Fruit fly (Drosophila melanogaster) whole organism, embryonic: Measurements from ENCODE around the gene CG2076.

Experiments
- Awh ChIP-seq: fragments of 200-800 bp; sonication (Bioruptor generic); IDR thresholded peaks from 2 replicates; pipeline ENCODE4, ENCODE4 v1.3.6; 2022; ENCODE audit warnings: missing biosample characterization, missing genetic modification characterization
- B-H1 ChIP-seq: fragments of 200-800 bp; sonication (Bioruptor generic); IDR thresholded peaks from 3 replicates; pipeline ENCODE4 v1.3.6; 2022; ENCODE audit warnings: missing biosample characterization, missing genetic modification characterization
- Bteb2 ChIP-seq: fragments of 200-800 bp; sonication (Bioruptor generic); optimal IDR thresholded peaks from 2 replicates; lab custom pipeline; 2016; ENCODE audit warnings: missing biosample characterization, missing genetic modification characterization
- C15 ChIP-seq: fragments of 200-800 bp; sonication (Bioruptor generic); IDR thresholded peaks from 3 replicates; pipeline ENCODE4 v1.3.6; 2022; ENCODE audit warnings: missing biosample characterization, missing genetic modification characterization
- CG10274 ChIP-seq: fragments of 200-800 bp; sonication (Bioruptor generic); optimal IDR thresholded peaks from 3 replicates; lab custom pipeline; 2017; ENCODE audit warnings: missing biosample characterization, mild to moderate bottlenecking, missing genetic modification characterization
- CG10366 ChIP-seq: fragments of 200-800 bp; sonication (Bioruptor generic); IDR thresholded peaks from 2 replicates; pipeline ENCODE4 v1.3.6; 2022; ENCODE audit warnings: missing biosample characterization, missing genetic modification characterization
- CG10431 ChIP-seq: fragments of 200-800 bp; sonication (Bioruptor generic); optimal IDR thresholded peaks from 3 replicates; lab custom pipeline; 2018; ENCODE audit warnings: missing biosample characterization, mild to moderate bottlenecking, missing genetic modification characterization
- CG10979 ChIP-seq: fragments of 200-800 bp; sonication (Bioruptor generic); optimal IDR thresholded peaks from 2 replicates; lab custom pipeline; 2018; ENCODE audit warnings: missing biosample characterization, mild to moderate bottlenecking, missing genetic modification characterization, moderate library complexity
- CG12071 ChIP-seq: fragments of 200-800 bp; sonication (Bioruptor generic); optimal IDR thresholded peaks from 3 replicates; lab custom pipeline; 2018; ENCODE audit warnings: missing biosample characterization, mild to moderate bottlenecking, missing genetic modification characterization
- CG15601 ChIP-seq: fragments of 200-800 bp; sonication (Bioruptor generic); optimal IDR thresholded peaks from 3 replicates; lab custom pipeline; 2019; ENCODE audit warnings: missing biosample characterization, mild to moderate bottlenecking, missing genetic modification characterization, moderate library complexity
- CG16813 ChIP-seq: fragments of 200-800 bp; sonication (Bioruptor generic); IDR thresholded peaks from 3 replicates; pipeline ENCODE4 v1.3.6; 2022; ENCODE audit warnings: missing biosample characterization, missing genetic modification characterization; ENCODE audit not compliant: partially characterized antibody
- CG18619 ChIP-seq: fragments of 200-800 bp; sonication (Bioruptor generic); optimal IDR thresholded peaks from 3 replicates; lab custom pipeline; 2017; ENCODE audit warnings: missing biosample characterization, mild to moderate bottlenecking, missing genetic modification characterization
- CG32772 ChIP-seq: fragments of 200-800 bp; sonication (Bioruptor generic); IDR thresholded peaks from 2 replicates; pipeline ENCODE4 v1.3.6; 2022; ENCODE audit warnings: missing biosample characterization, missing genetic modification characterization
- CG34422 ChIP-seq: fragments of 200-800 bp; sonication (Bioruptor generic); IDR thresholded peaks from 3 replicates; pipeline ENCODE4 v1.3.6; 2022; ENCODE audit warnings: missing biosample characterization, missing genetic modification characterization
- CG4282 ChIP-seq: fragments of 200-800 bp; sonication (Bioruptor generic); optimal IDR thresholded peaks from 2 replicates; lab custom pipeline; 2016; ENCODE audit warnings: missing biosample characterization, missing genetic modification characterization
- CG4617 ChIP-seq: fragments of 200-800 bp; sonication (Bioruptor generic); optimal IDR thresholded peaks from 3 replicates; lab custom pipeline; 2016; ENCODE audit warnings: missing biosample characterization, missing genetic modification characterization, borderline replicate concordance
- CG5245 ChIP-seq: fragments of 200-800 bp; sonication (Bioruptor generic); optimal IDR thresholded peaks from 3 replicates; lab custom pipeline; 2016; ENCODE audit warnings: missing biosample characterization, missing genetic modification characterization
- CG6175 ChIP-seq: fragments of 200-800 bp; sonication (Bioruptor generic); IDR thresholded peaks from 3 replicates; pipeline ENCODE4 v1.3.6; 2022; ENCODE audit warnings: missing biosample characterization, missing genetic modification characterization
- CG6254 ChIP-seq: fragments of 200-800 bp; sonication (Bioruptor generic); optimal IDR thresholded peaks from 3 replicates; lab custom pipeline; 2017; ENCODE audit warnings: mild to moderate bottlenecking, missing biosample characterization, missing genetic modification reagents, missing genetic modification characterization
- CG6813 ChIP-seq: fragments of 200-800 bp; sonication (Bioruptor generic); optimal IDR thresholded peaks from 2 replicates; lab custom pipeline; 2017; ENCODE audit warnings: missing biosample characterization, missing genetic modification characterization, mild to moderate bottlenecking, moderate library complexity, missing genetic modification reagents
- CG7556 ChIP-seq: fragments of 200-800 bp; sonication (Bioruptor generic); optimal IDR thresholded peaks from 2 replicates; lab custom pipeline; 2017; ENCODE audit warnings: missing biosample characterization, mild to moderate bottlenecking, missing genetic modification characterization
- CG7963 ChIP-seq: fragments of 200-800 bp; sonication (Bioruptor generic); IDR thresholded peaks from 3 replicates; pipeline ENCODE4 v1.3.6; 2022; ENCODE audit warnings: missing biosample characterization, missing genetic modification characterization; ENCODE audit not compliant: partially characterized antibody
- CG8281 ChIP-seq: fragments of 200-800 bp; sonication (Bioruptor generic); optimal IDR thresholded peaks from 2 replicates; lab custom pipeline; 2018; ENCODE audit warnings: missing biosample characterization, mild to moderate bottlenecking, missing genetic modification characterization, moderate library complexity
- CG8388 ChIP-seq: fragments of 200-800 bp; sonication (Bioruptor generic); optimal IDR thresholded peaks from 2 replicates; lab custom pipeline; 2019; ENCODE audit warnings: missing biosample characterization, mild to moderate bottlenecking, missing genetic modification characterization, moderate library complexity
- CG9437 ChIP-seq: fragments of 200-800 bp; sonication (Bioruptor generic); optimal IDR thresholded peaks from 2 replicates; lab custom pipeline; 2018; ENCODE audit warnings: missing biosample characterization, mild to moderate bottlenecking, missing genetic modification characterization
- Dip3 ChIP-seq: fragments of 200-800 bp; sonication (Bioruptor generic); optimal IDR thresholded peaks from 3 replicates; lab custom pipeline; 2016; ENCODE audit warnings: missing biosample characterization, missing genetic modification characterization
- Nf-YC ChIP-seq: fragments of 200-800 bp; optimal IDR thresholded peaks from 3 replicates; lab custom pipeline; 2019; ENCODE audit warnings: missing biosample characterization, mild to moderate bottlenecking, missing genetic modification characterization, moderate library complexity
- Poxn ChIP-seq: fragments of 200-800 bp; sonication (Bioruptor generic); IDR thresholded peaks from 2 replicates; pipeline ENCODE4 v1.3.6; 2022; ENCODE audit warnings: missing biosample characterization, missing genetic modification characterization
- Spps ChIP-seq: fragments of 200-800 bp; sonication (Bioruptor generic); optimal IDR thresholded peaks from 2 replicates; lab custom pipeline; 2018; ENCODE audit warnings: missing biosample characterization, mild to moderate bottlenecking, missing genetic modification characterization
- Ssrp ChIP-seq: fragments of 200-800 bp; sonication (Bioruptor generic); optimal IDR thresholded peaks from 2 replicates; lab custom pipeline; 2018; ENCODE audit warnings: missing biosample characterization, mild to moderate bottlenecking, missing genetic modification characterization, moderate library complexity
- Vsx1 ChIP-seq: fragments of 200-800 bp; sonication (Bioruptor generic); optimal IDR thresholded peaks from 2 replicates; lab custom pipeline; 2017; ENCODE audit warnings: missing biosample characterization, mild to moderate bottlenecking, missing genetic modification characterization, missing genetic modification reagents
- ato ChIP-seq: fragments of 200-800 bp; sonication (Bioruptor generic); IDR thresholded peaks from 2 replicates; pipeline ENCODE4 v1.3.6; 2022; ENCODE audit warnings: missing biosample characterization, missing genetic modification characterization; ENCODE audit not compliant: partially characterized antibody
- chinmo ChIP-seq: fragments of 200-800 bp; sonication (Bioruptor generic); IDR thresholded peaks from 4 replicates; pipeline ENCODE4 v1.3.6; 2022; ENCODE audit warnings: missing biosample characterization, missing genetic modification characterization; ENCODE audit not compliant: partially characterized antibody
- ci ChIP-seq: fragments of 200-800 bp; sonication (Bioruptor generic); IDR thresholded peaks from 3 replicates; pipeline ENCODE4 v1.3.6; 2022; ENCODE audit warnings: missing biosample characterization, missing genetic modification characterization
- crol ChIP-seq: fragments of 200-800 bp; sonication (Bioruptor generic); IDR thresholded peaks from 2 replicates; pipeline ENCODE4 v1.3.6; 2022; ENCODE audit warnings: missing biosample characterization, missing genetic modification characterization
- danr ChIP-seq: fragments of 200-800 bp; sonication (Bioruptor generic); IDR thresholded peaks from 2 replicates; pipeline ENCODE4 v1.3.6; 2022; ENCODE audit warnings: missing biosample characterization, missing genetic modification characterization
- fd64A ChIP-seq: fragments of 200-800 bp; sonication (Bioruptor generic); optimal IDR thresholded peaks from 3 replicates; lab custom pipeline; 2018; ENCODE audit warnings: missing biosample characterization, mild to moderate bottlenecking, missing genetic modification characterization
- gro ChIP-seq: fragments of 200-800 bp; sonication (Bioruptor generic); optimal IDR thresholded peaks from 2 replicates; lab custom pipeline; 2016; ENCODE audit warnings: missing biosample characterization, missing genetic modification characterization
- her ChIP-seq: fragments of 200-800 bp; sonication (Bioruptor generic); optimal IDR thresholded peaks from 2 replicates; lab custom pipeline; 2016; ENCODE audit warnings: missing biosample characterization, missing genetic modification characterization
- lov ChIP-seq, 2 experiments: fragments of 200-800 bp in 1 of 2; fragments of >200 bp in 1 of 2; sonication (Bioruptor generic) in 1 of 2; IDR thresholded peaks in 1 of 2; optimal IDR thresholded peaks in 1 of 2; 2 replicates in 1 of 2; 3 replicates in 1 of 2; pipeline versions ENCODE4 v1.3.6 to Lab custom; 2017 to 2022; ENCODE audit warnings: missing biosample characterization in 1 of 2, missing genetic modification characterization in 1 of 2
- mam ChIP-seq: fragments of 200-800 bp; sonication (Bioruptor generic); optimal IDR thresholded peaks from 3 replicates; lab custom pipeline; 2016; ENCODE audit warnings: missing biosample characterization, missing genetic modification characterization
- nau ChIP-seq: fragments of 200-800 bp; sonication (Bioruptor generic); optimal IDR thresholded peaks from 3 replicates; lab custom pipeline; 2017; ENCODE audit warnings: missing biosample characterization, mild to moderate bottlenecking, missing genetic modification characterization, missing genetic modification reagents
- onecut ChIP-seq: fragments of 200-800 bp; sonication (Bioruptor generic); IDR thresholded peaks from 2 replicates; pipeline ENCODE4 v1.3.6; 2022; ENCODE audit warnings: missing biosample characterization, missing genetic modification characterization
- otp ChIP-seq: fragments of 200-800 bp; sonication (Bioruptor generic); IDR thresholded peaks from 3 replicates; pipeline ENCODE4, ENCODE4 v1.3.6; 2022; ENCODE audit warnings: missing biosample characterization, missing genetic modification characterization
- pb ChIP-seq: fragments of 200-800 bp; sonication (Bioruptor generic); optimal IDR thresholded peaks from 3 replicates; lab custom pipeline; 2016; ENCODE audit warnings: missing biosample characterization, missing genetic modification characterization
- psq ChIP-seq: fragments of 200-800 bp; sonication (Bioruptor generic); optimal IDR thresholded peaks from 2 replicates; lab custom pipeline; 2017; ENCODE audit warnings: missing biosample characterization, missing genetic modification characterization
- rib ChIP-seq: fragments of 200-800 bp; sonication (Bioruptor generic); IDR thresholded peaks from 2 replicates; pipeline ENCODE4 v1.3.6; 2022; ENCODE audit warnings: missing biosample characterization, missing genetic modification characterization
- shn ChIP-seq: fragments of 200-800 bp; sonication (Bioruptor generic); optimal IDR thresholded peaks from 3 replicates; lab custom pipeline; 2016; ENCODE audit warnings: missing biosample characterization, missing genetic modification characterization
- wor ChIP-seq: fragments of 200-800 bp; sonication (Bioruptor generic); IDR thresholded peaks from 2 replicates; pipeline ENCODE4 v1.3.6; 2022; ENCODE audit warnings: missing biosample characterization, missing genetic modification characterization

The CG2076 gene

dm6 chrX:11108148-11108844 is 18.3 kb downstream of the CG2076 start, which contains the start of gene Hsp60A (continued):
- TF ChIP-seq CG7963: 0 out of 3 replicates have a peak, but pooled peaks have one; percentile 54
- TF ChIP-seq lov (optimal IDR thresholded peaks at IDR 0.05; lab: Kevin White, UChicago): no peak
- no peak for TF ChIP-seq lov (GFP tag; IDR thresholded peaks at IDR 0.05; lab: Robert Waterston, UW)
- TF ChIP-seq CG15601: peak; percentile 59
- TF ChIP-seq Awh (GFP tag; lab: Robert Waterston, UW): no peak
- TF ChIP-seq CG10979 (tag; lab: Kevin White, UChicago): peak; percentile 31
- no peak for TF ChIP-seq Poxn (GFP tag; lab: Robert Waterston, UW)
- TF ChIP-seq CG10366: peak; percentile 47
- TF ChIP-seq Dip3 (GFP tag; lab: Kevin White, UChicago): peak; percentile 16
- TF ChIP-seq CG10431 (GFP tag; lab: Kevin White, UChicago): peak; percentile 1
- TF ChIP-seq Nf-YC (tag; lab: Kevin White, UChicago): peak; percentile 53
- no peak for TF ChIP-seq onecut (GFP tag; lab: Robert Waterston, UW)
- no peak for TF ChIP-seq pb
- peak; percentile 34; the same call in 1 of the 3 replicates for TF ChIP-seq B-H1 (GFP tag; lab: Robert Waterston, UW)
- TF ChIP-seq CG5245 (GFP tag; lab: Kevin White, UChicago): no peak
- no peak for TF ChIP-seq her (GFP tag; lab: Kevin White, UChicago)
- no peak for TF ChIP-seq CG12071 (GFP tag; lab: Kevin White, UChicago)
- TF ChIP-seq nau (GFP tag; lab: Kevin White, UChicago): no peak
- TF ChIP-seq otp (GFP tag; lab: Robert Waterston, UW): 0 out of 3 replicates have a peak, but pooled peaks have one; percentile 13
- no peak for TF ChIP-seq gro (GFP tag; lab: Kevin White, UChicago)
- no peak for TF ChIP-seq CG6813
- no peak for TF ChIP-seq shn (GFP tag; lab: Kevin White, UChicago)
- TF ChIP-seq chinmo: peak; percentile 61; the same call in 1 of the 4 replicates
- no peak for TF ChIP-seq CG6254 (GFP tag; lab: Kevin White, UChicago)
- no peak for TF ChIP-seq danr
- TF ChIP-seq mam (GFP tag; lab: Kevin White, UChicago): peak; percentile 34
- TF ChIP-seq CG18619 (GFP tag; lab: Kevin White, UChicago): peak; percentile 17
- TF ChIP-seq crol: no peak
- peak; percentile 98 for TF ChIP-seq CG9437 (GFP tag; lab: Kevin White, UChicago)
- TF ChIP-seq CG16813 (GFP tag; lab: Robert Waterston, UW): peak; percentile 80
- no peak for TF ChIP-seq CG10274
- no peak for TF ChIP-seq CG8281
- TF ChIP-seq CG6175 (GFP tag; lab: Robert Waterston, UW): no peak
- no peak for TF ChIP-seq fd64A (GFP tag; lab: Kevin White, UChicago)
- peak; percentile 15 for TF ChIP-seq CG8388
- TF ChIP-seq Ssrp (tag; lab: Kevin White, UChicago): peak; percentile 48
- peak; percentile 21 for TF ChIP-seq CG7556
- TF ChIP-seq wor: no peak
- TF ChIP-seq rib: no peak
- TF ChIP-seq Spps (tag; lab: Kevin White, UChicago): no peak
- no peak for TF ChIP-seq Bteb2
- TF ChIP-seq C15 (GFP tag; lab: Robert Waterston, UW): no peak
- TF ChIP-seq CG4617 (GFP tag; lab: Kevin White, UChicago): no peak
- no peak for TF ChIP-seq CG4282 (GFP tag; lab: Kevin White, UChicago)
- TF ChIP-seq CG34422 (GFP tag; lab: Robert Waterston, UW): 0 out of 3 replicates have a peak, but pooled peaks have one; percentile 14
- TF ChIP-seq ci (GFP tag; lab: Robert Waterston, UW): peak; percentile 72; the same call in 2 of the 3 replicates
- peak; percentile 50 for TF ChIP-seq CG32772 (GFP tag; lab: Robert Waterston, UW)
- peak; percentile 55; the same call in 1 of the 2 replicates for TF ChIP-seq ato (GFP tag; lab: Robert Waterston, UW)
- TF ChIP-seq psq (GFP tag; lab: Kevin White, UChicago): no peak
- no peak for TF ChIP-seq Vsx1 (GFP tag; lab: Kevin White, UChicago)
